Fruit fly (Drosophila melanogaster): ENCODE measurements around the gene CG42402.
"Not testable (repeated sequence)": the region's sequence is repeated elsewhere in the genome, so short reads cannot be mapped to it uniquely, and the experiment has no call there.

Gene CG42402

DNA sequence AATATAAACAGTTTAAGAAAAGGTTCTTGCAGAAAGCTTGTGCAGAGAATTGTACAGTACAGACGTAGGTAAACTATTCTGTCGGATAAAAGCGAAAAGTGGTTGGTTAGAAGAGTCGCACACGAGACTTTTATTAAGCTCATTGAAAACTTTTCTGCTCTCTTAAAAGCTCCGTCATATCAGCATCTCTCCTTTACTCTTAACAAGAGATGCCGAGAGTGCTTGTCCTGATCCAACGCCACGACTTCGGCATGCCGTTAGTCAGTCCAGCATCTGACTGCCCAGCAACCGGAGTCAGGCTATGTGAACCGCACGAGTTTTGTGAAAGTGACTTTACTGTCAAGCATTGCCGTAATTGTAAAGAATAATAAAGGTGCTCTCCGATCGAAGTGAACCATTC, at the start of gene CG42402:
TSS of gene CG42402 (plus strand) at position 282 of the 400 bp plus-strand sequence.
- TF ChIP-seq noc (tag; optimal IDR thresholded peaks at IDR 0.05): no peak

dm6 chr3R:4081746-4082145, 4.0 kb downstream of the CG42402 start:
- TF ChIP-seq noc (tag; optimal IDR thresholded peaks at IDR 0.05): no peak

DNA sequence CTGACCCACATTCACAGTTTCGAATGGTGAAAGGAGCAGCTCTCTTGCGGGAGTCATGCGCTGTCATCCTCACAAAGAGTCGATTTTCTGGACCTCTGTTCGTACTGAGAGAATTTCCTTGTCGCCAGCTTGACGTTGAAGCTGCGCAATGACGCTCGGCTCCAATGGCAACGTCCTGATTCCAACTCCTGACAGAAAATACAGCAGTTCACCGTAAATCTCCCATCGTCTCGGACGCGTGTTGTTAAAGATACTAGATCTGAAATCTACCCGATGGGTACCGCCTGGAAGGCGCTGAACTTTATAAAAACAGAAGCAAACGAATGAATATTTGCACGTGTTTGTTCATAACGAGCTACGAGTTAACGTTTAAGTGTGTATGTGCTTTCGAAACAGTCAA, 6.1 kb downstream of the CG42402 start:
- TF ChIP-seq noc (tag; optimal IDR thresholded peaks at IDR 0.05): no peak

dm6 chr3R:4126142-4126541, 48.4 kb downstream of the CG42402 start, which contains the start of gene Gfat1:
Gfat1 (plus strand) TSS chr3R:4126442.
- not testable (repeated sequence) for TF ChIP-seq noc (tag; optimal IDR thresholded peaks at IDR 0.05)

dm6 chr3R:4127505-4127904, 49.8 kb downstream of the CG42402 start:
- TF ChIP-seq noc (tag; optimal IDR thresholded peaks at IDR 0.05): no peak

DNA sequence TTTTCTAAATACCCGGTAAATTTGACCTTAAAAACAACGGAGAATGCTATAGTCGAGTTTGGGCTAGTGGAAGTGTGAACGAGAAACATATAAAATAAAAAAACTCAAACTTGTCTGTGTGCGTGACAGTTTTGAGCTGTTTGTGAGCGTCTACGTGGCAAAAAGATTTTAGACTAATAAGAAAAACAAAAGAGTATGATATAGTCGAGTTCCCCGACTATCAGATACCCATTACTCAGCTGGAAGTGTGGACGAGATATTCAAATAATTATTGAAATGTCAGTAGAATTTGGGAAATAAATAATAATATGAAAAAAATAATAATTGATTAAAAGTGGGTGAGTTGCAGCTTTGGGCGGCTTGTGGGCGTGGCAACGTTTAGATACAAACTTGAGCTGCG, 50.6 kb downstream of the CG42402 start:
- TF ChIP-seq noc (tag; optimal IDR thresholded peaks at IDR 0.05): no peak

DNA sequence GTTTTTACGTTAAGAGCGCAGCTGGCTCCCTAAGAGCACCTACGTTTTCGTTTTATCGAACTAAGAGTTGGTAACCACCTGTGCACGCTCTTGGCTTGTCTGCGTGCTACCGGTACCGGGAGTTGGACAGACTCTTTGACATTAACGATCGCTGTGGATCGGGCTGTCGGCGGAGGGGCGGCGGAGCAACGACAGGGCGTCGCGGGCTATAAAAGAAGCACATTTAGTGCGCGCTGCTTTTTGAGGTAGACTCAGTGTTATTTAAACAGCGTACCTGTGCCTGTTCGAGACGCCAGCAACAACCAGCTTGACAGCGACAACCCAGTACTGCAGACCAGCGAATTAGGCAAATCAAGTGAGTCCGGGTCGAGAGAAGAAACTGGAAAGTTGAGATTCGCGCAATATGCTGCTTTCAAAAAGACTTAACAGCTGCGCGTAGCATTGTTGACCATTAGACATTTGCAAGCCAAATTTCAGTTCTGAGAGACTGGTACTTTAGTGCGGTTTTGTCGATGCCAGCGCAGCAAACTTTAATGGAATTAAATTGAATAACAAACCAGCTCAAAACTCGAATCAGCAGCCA, 52.6 kb downstream of the CG42402 start:
- TF ChIP-seq noc (tag; optimal IDR thresholded peaks at IDR 0.05): no peak
